Fruit fly (Drosophila melanogaster): Measurements from ENCODE around the gene AP-1gamma.
A peak's percentile ranks its signal among the peaks of the same experiment; 100 is the strongest.

AP-1gamma gene

DNA sequence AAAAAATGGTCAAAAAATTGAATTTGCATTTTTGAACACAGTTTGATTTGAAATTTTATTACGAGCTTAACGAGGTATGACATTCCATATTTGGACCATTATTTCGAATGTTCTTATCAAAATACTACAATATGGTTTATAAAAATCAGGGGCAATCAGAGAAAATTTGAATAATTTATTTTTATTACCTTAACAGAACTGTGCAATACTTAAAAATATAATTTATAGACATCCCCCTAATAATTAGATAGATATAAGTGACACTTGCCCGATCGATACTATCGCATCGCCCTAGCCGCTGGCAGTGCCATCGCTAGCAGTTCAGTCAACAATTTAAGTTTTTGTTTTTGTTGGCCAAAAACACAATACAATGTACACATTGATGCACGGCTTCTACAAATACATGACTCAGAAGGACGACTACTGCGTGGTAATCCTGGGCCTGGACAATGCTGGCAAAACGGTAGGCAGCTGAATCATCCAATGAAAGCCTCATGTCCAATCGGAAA is 1.7 kb upstream of the AP-1gamma start, which contains the start of gene Arfrp1 (continued):
- TF ChIP-seq CG18262 (tag; optimal IDR thresholded peaks at IDR 0.05): peak; percentile 56
- no peak for TF ChIP-seq nerfin-1 (tag; optimal IDR thresholded peaks at IDR 0.05)
- TF ChIP-seq CG6791 (GFP tag; IDR thresholded peaks at IDR 0.05; ENCODE audit: partially characterized antibody): peak; percentile 76
- peak; percentile 13 for TF ChIP-seq az2 (GFP tag; optimal IDR thresholded peaks at IDR 0.05)
- TF ChIP-seq knrl (GFP tag; IDR thresholded peaks at IDR 0.05; ENCODE audit: partially characterized antibody): peak; percentile 80
- no peak for TF ChIP-seq CG11723 (GFP tag; optimal IDR thresholded peaks at IDR 0.05)
- TF ChIP-seq CG12236 (GFP tag; optimal IDR thresholded peaks at IDR 0.05): no peak
- TF ChIP-seq vnd (GFP tag; IDR thresholded peaks at IDR 0.05; ENCODE audit: partially characterized antibody): peak; percentile 71
- TF ChIP-seq chn (GFP tag; optimal IDR thresholded peaks at IDR 0.05): no peak
- peak; percentile 27 for TF ChIP-seq CG30020 (tag; optimal IDR thresholded peaks at IDR 0.05)
- TF ChIP-seq CG14441 (GFP tag; IDR thresholded peaks at IDR 0.05): 0 out of 2 replicates have a peak, but pooled peaks have one; percentile 32
- TF ChIP-seq CG7963 (GFP tag; IDR thresholded peaks at IDR 0.05; ENCODE audit: partially characterized antibody): peak; percentile 64; the same call in 2 of the 3 replicates
- peak; percentile 28 for TF ChIP-seq ind (GFP tag; optimal IDR thresholded peaks at IDR 0.05)
- no peak for TF ChIP-seq CG17612 (GFP tag; IDR thresholded peaks at IDR 0.05)
- peak; percentile 11 for TF ChIP-seq disco-r (GFP tag; optimal IDR thresholded peaks at IDR 0.05)
- no peak for TF ChIP-seq dmrt99B (tag; optimal IDR thresholded peaks at IDR 0.05)
- TF ChIP-seq Hr51 (GFP tag; optimal IDR thresholded peaks at IDR 0.05): no peak
- TF ChIP-seq sob (GFP tag; IDR thresholded peaks at IDR 0.05): peak; percentile 19; the same call in 1 of the 2 replicates
- TF ChIP-seq CG4617 (GFP tag; optimal IDR thresholded peaks at IDR 0.05; ENCODE audit: borderline replicate concordance): peak; percentile 5
- no peak for TF ChIP-seq insv (GFP tag; optimal IDR thresholded peaks at IDR 0.05)
- TF ChIP-seq nmo (GFP tag; optimal IDR thresholded peaks at IDR 0.05): no peak
- no peak for TF ChIP-seq TFAM (GFP tag; optimal IDR thresholded peaks at IDR 0.05)
- TF ChIP-seq Taf1 (GFP tag; IDR thresholded peaks at IDR 0.05): no peak
- no peak for TF ChIP-seq ac (GFP tag; optimal IDR thresholded peaks at IDR 0.05)
- no peak for TF ChIP-seq Sox102F (GFP tag; optimal IDR thresholded peaks at IDR 0.05)
- peak; percentile 73 for TF ChIP-seq CG42726 (GFP tag; IDR thresholded peaks at IDR 0.05; ENCODE audit: partially characterized antibody)
- TF ChIP-seq CG3163 (GFP tag; optimal IDR thresholded peaks at IDR 0.05): no peak
- TF ChIP-seq CG14014 (GFP tag; IDR thresholded peaks at IDR 0.05): no peak
- peak; percentile 32 for TF ChIP-seq Hr3 (GFP tag; optimal IDR thresholded peaks at IDR 0.05)
- TF ChIP-seq CG7786 (GFP tag; optimal IDR thresholded peaks at IDR 0.05): peak; percentile 4
- TF ChIP-seq CG16815 (GFP tag; optimal IDR thresholded peaks at IDR 0.05): no peak
- 0 out of 2 replicates have a peak, but pooled peaks have one; percentile 15 for TF ChIP-seq H2.0 (GFP tag; IDR thresholded peaks at IDR 0.05)
- peak; percentile 12 for TF ChIP-seq CoRest (tag; optimal IDR thresholded peaks at IDR 0.05)
- TF ChIP-seq gt (GFP tag; IDR thresholded peaks at IDR 0.05): no peak
- TF ChIP-seq cas (GFP tag; IDR thresholded peaks at IDR 0.05): no peak
- no peak for TF ChIP-seq prd (optimal IDR thresholded peaks at IDR 0.05)
- peak; percentile 41; the same call in 1 of the 3 replicates for TF ChIP-seq prd (GFP tag; IDR thresholded peaks at IDR 0.05)
- TF ChIP-seq HmgZ (tag; optimal IDR thresholded peaks at IDR 0.05): peak; percentile 18
- TF ChIP-seq phol (tag; optimal IDR thresholded peaks at IDR 0.05): peak; percentile 29
- peak; percentile 10; the same call in 1 of the 4 replicates for TF ChIP-seq Gug (GFP tag; IDR thresholded peaks at IDR 0.05)
- TF ChIP-seq Med (GFP tag): peak; percentile 54
- TF ChIP-seq unc-4 (GFP tag; IDR thresholded peaks at IDR 0.05; ENCODE audit: partially characterized antibody): peak; percentile 75
- no peak for TF ChIP-seq usp (GFP tag; optimal IDR thresholded peaks at IDR 0.05)
- TF ChIP-seq CG16813 (GFP tag; IDR thresholded peaks at IDR 0.05; ENCODE audit: partially characterized antibody): peak; percentile 81
- peak; percentile 47; the same call in 1 of the 2 replicates for TF ChIP-seq CG32532 (GFP tag; IDR thresholded peaks at IDR 0.05)
- TF ChIP-seq Aef1 (GFP tag; IDR thresholded peaks at IDR 0.05): peak; percentile 47; the same call in 2 of the 3 replicates
- TF ChIP-seq row (GFP tag; IDR thresholded peaks at IDR 0.05): peak; percentile 75
- peak; percentile 61; the same call in 1 of the 2 replicates for TF ChIP-seq slbo (GFP tag; IDR thresholded peaks at IDR 0.05)
- TF ChIP-seq CG8388 (GFP tag; optimal IDR thresholded peaks at IDR 0.05): no peak
- peak; percentile 23 for TF ChIP-seq Ets97D (GFP tag; optimal IDR thresholded peaks at IDR 0.05)
